Worm (Caenorhabditis elegans) whole organism, L4 larva: ENCODE results near the gene cest-8.

Experiments used
- R02D3.7 ChIP-seq: fragments of 150-350 bp; sonication (generic microtip); optimal IDR thresholded peaks from 3 replicates; lab custom pipeline; 2014; ENCODE audit warnings: missing biosample characterization, missing genetic modification characterization
- T20F7.1 ChIP-seq: fragments of 200-800 bp; sonication (Bioruptor generic); optimal IDR thresholded peaks from 2 replicates; lab custom pipeline; 2018; ENCODE audit warnings: mild to moderate bottlenecking, missing genetic modification characterization, missing compliant biosample characterization
- Y105C5A.15 ChIP-seq: fragments of 200-800 bp; sonication (Bioruptor generic); IDR thresholded peaks from 2 replicates; pipeline ENCODE4 v1.3.6; 2022; ENCODE audit warnings: missing genetic modification characterization, missing compliant biosample characterization
- ZK337.2 ChIP-seq: fragments of 200-800 bp; sonication (Bioruptor generic); IDR thresholded peaks from 2 replicates; pipeline ENCODE4 v1.3.6; 2022; ENCODE audit warnings: missing genetic modification reagents, missing genetic modification characterization, missing compliant biosample characterization
- aha-1 ChIP-seq: fragments of 150-350 bp; peaks from one replicate; lab custom pipeline; 2014; ENCODE audit warnings: missing biosample characterization, missing genetic modification characterization
- aly-2 ChIP-seq: sonication (generic microtip); optimal IDR thresholded peaks from 2 replicates; lab custom pipeline; 2018; ENCODE audit warnings: missing biosample characterization, missing genetic modification characterization
- attf-4 ChIP-seq: sonication (generic microtip); optimal IDR thresholded peaks from 3 replicates; lab custom pipeline; 2017; ENCODE audit warnings: missing biosample characterization, missing genetic modification characterization
- ceh-20 ChIP-seq: fragments of 200-800 bp; sonication (Bioruptor generic); IDR thresholded peaks from 2 replicates; pipeline ENCODE4 v1.3.6; 2022; ENCODE audit warnings: missing genetic modification reagents, missing genetic modification characterization, missing compliant biosample characterization
- ces-1 ChIP-seq: fragments of 150-350 bp; sonication (generic microtip); optimal IDR thresholded peaks from 4 replicates; lab custom pipeline; 2014; ENCODE audit warnings: missing biosample characterization, missing genetic modification reagents, missing genetic modification characterization
- ctbp-1 ChIP-seq: fragments of 200-800 bp; sonication (Bioruptor generic); IDR thresholded peaks from 2 replicates; pipeline ENCODE4 v1.3.6; 2022; ENCODE audit warnings: missing genetic modification reagents, missing genetic modification characterization, missing compliant biosample characterization
- daf-16 ChIP-seq, 3 experiments: sonication (generic microtip); optimal IDR thresholded peaks; 2 replicates each; lab custom pipeline; 2016 to 2017; ENCODE audit warnings: missing genetic modification characterization in 3 of 3, missing genetic modification reagents in 3 of 3, mild to moderate bottlenecking in 2 of 3, missing compliant biosample characterization in 2 of 3, missing biosample characterization in 1 of 3, moderate library complexity in 1 of 3
- daf-19 ChIP-seq: fragments of 200-800 bp; sonication (Bioruptor generic); conservative IDR thresholded peaks from 2 replicates; pipeline ENCODE4 v1.3.6; 2022; ENCODE audit warnings: missing genetic modification characterization, missing compliant biosample characterization
- daf-8 ChIP-seq: fragments of 200-800 bp; sonication (Bioruptor generic); IDR thresholded peaks from 2 replicates; pipeline ENCODE4 v1.3.6; 2022; ENCODE audit warnings: missing genetic modification characterization, missing compliant biosample characterization
- dmd-6 ChIP-seq: fragments of 200-800 bp; sonication (Bioruptor generic); IDR thresholded peaks from 2 replicates; pipeline ENCODE4 v1.3.6; 2022; ENCODE audit warnings: missing genetic modification reagents, missing genetic modification characterization, missing compliant biosample characterization
- dmd-9 ChIP-seq: fragments of 200-800 bp; sonication (Bioruptor generic); IDR thresholded peaks from 2 replicates; pipeline ENCODE4 v1.3.6; 2022; ENCODE audit warnings: missing genetic modification reagents, missing genetic modification characterization, missing compliant biosample characterization
- fkh-10 ChIP-seq: fragments of 150-350 bp; optimal IDR thresholded peaks from 2 replicates; lab custom pipeline; 2014; ENCODE audit warnings: missing biosample characterization, missing genetic modification reagents, missing genetic modification characterization
- gei-8 ChIP-seq: fragments of 200-800 bp; sonication (Bioruptor generic); optimal IDR thresholded peaks from 2 replicates; lab custom pipeline; 2018; ENCODE audit warnings: mild to moderate bottlenecking, missing genetic modification characterization, missing compliant biosample characterization
- hlh-11 ChIP-seq: fragments of 200-800 bp; sonication (Bioruptor generic); optimal IDR thresholded peaks from 2 replicates; lab custom pipeline; 2018; ENCODE audit warnings: mild to moderate bottlenecking, missing genetic modification characterization, missing compliant biosample characterization
- hlh-30 ChIP-seq: sonication (generic microtip); optimal IDR thresholded peaks from 2 replicates; lab custom pipeline; 2017; ENCODE audit warnings: antibody characterized with exemption, mild to moderate bottlenecking, missing genetic modification characterization, missing compliant biosample characterization; ENCODE audit not compliant: insufficient read depth
- hmg-1.1 ChIP-seq: fragments of 200-800 bp; sonication (Bioruptor generic); IDR thresholded peaks from 2 replicates; pipeline ENCODE4 v1.3.6; 2022; ENCODE audit warnings: missing genetic modification reagents, missing genetic modification characterization, missing compliant biosample characterization
- lin-38 ChIP-seq: fragments of 200-800 bp; sonication (Bioruptor generic); IDR thresholded peaks from 2 replicates; pipeline ENCODE4 v1.3.6; 2022; ENCODE audit warnings: missing genetic modification reagents, missing genetic modification characterization, missing compliant biosample characterization
- lin-39 ChIP-seq: fragments of 150-350 bp; optimal IDR thresholded peaks from 2 replicates; lab custom pipeline; 2014; ENCODE audit warnings: missing biosample characterization, missing genetic modification reagents, missing genetic modification characterization
- lir-3 ChIP-seq: sonication (generic microtip); optimal IDR thresholded peaks from 2 replicates; lab custom pipeline; 2016; ENCODE audit warnings: mild to moderate bottlenecking, missing genetic modification characterization, missing compliant biosample characterization
- lsy-2 ChIP-seq, 2 experiments: fragments of 150-350 bp in 1 of 2; sonication (generic microtip) in 1 of 2; optimal IDR thresholded peaks; 2 replicates each; lab custom pipeline; 2014 to 2017; ENCODE audit warnings: missing biosample characterization in 2 of 2, missing genetic modification characterization in 2 of 2
- mdl-1 ChIP-seq, 2 experiments: fragments of 150-350 bp in 1 of 2; sonication (generic microtip) in 1 of 2; optimal IDR thresholded peaks; 2 replicates each; lab custom pipeline; 2014 to 2017; ENCODE audit warnings: missing biosample characterization in 2 of 2, missing genetic modification characterization in 2 of 2
- mdt-29 ChIP-seq: fragments of 200-800 bp; sonication (Bioruptor generic); IDR thresholded peaks from 2 replicates; pipeline ENCODE4 v1.3.6; 2022; ENCODE audit warnings: missing genetic modification reagents, missing genetic modification characterization, missing compliant biosample characterization
- mes-2 ChIP-seq: sonication (generic microtip); optimal IDR thresholded peaks from 2 replicates; lab custom pipeline; 2016; ENCODE audit warnings: missing genotype, mild to moderate bottlenecking, missing genetic modification characterization, missing compliant biosample characterization; ENCODE audit not compliant: poor library complexity, severe bottlenecking
- mxl-3 ChIP-seq: fragments of 200-800 bp; sonication (Bioruptor generic); optimal IDR thresholded peaks from 2 replicates; lab custom pipeline; 2018; ENCODE audit warnings: mild to moderate bottlenecking, missing genetic modification characterization, missing compliant biosample characterization
- nhr-28 ChIP-seq: fragments of 150-350 bp; optimal IDR thresholded peaks from 2 replicates; lab custom pipeline; 2014; ENCODE audit warnings: missing biosample characterization, missing genetic modification characterization
- nhr-42 ChIP-seq: fragments of 200-800 bp; sonication (Bioruptor generic); IDR thresholded peaks from 2 replicates; pipeline ENCODE4 v1.3.6; 2022; ENCODE audit warnings: missing genetic modification characterization, missing compliant biosample characterization
- nhr-48 ChIP-seq: sonication (generic microtip); optimal IDR thresholded peaks from 2 replicates; lab custom pipeline; 2016; ENCODE audit warnings: mild to moderate bottlenecking, missing genetic modification characterization, missing compliant biosample characterization
- pha-4 ChIP-seq, 2 experiments: fragments of 150-350 bp in 1 of 2; fragments of 200-800 bp in 1 of 2; sonication (Bioruptor generic) in 1 of 2; IDR thresholded peaks in 1 of 2; optimal IDR thresholded peaks in 1 of 2; 2 replicates each; pipeline versions ENCODE4 v1.3.6 to Lab custom; 2014 to 2022; ENCODE audit warnings: missing genetic modification characterization in 2 of 2, missing genetic modification reagents in 2 of 2, missing biosample characterization in 1 of 2, missing compliant biosample characterization in 1 of 2
- pqm-1 ChIP-seq: sonication (generic microtip); optimal IDR thresholded peaks from 2 replicates; lab custom pipeline; 2017; ENCODE audit warnings: missing biosample characterization, missing genetic modification characterization
- set-16 ChIP-seq: fragments of 200-800 bp; sonication (Bioruptor generic); IDR thresholded peaks from 2 replicates; pipeline ENCODE4 v1.3.6; 2022; ENCODE audit warnings: missing genetic modification reagents, missing genetic modification characterization, missing compliant biosample characterization
- snpc-1.2 ChIP-seq: fragments of 200-800 bp; sonication (Bioruptor generic); IDR thresholded peaks from 2 replicates; pipeline ENCODE4 v1.3.6; 2022; ENCODE audit warnings: missing genetic modification reagents, missing genetic modification characterization, missing compliant biosample characterization
- spr-1 ChIP-seq: sonication (generic microtip); optimal IDR thresholded peaks from 2 replicates; lab custom pipeline; 2016; ENCODE audit warnings: mild to moderate bottlenecking, missing genetic modification characterization, missing compliant biosample characterization
- tra-1 ChIP-seq: fragments of 200-800 bp; sonication (Bioruptor generic); IDR thresholded peaks from 2 replicates; pipeline ENCODE4 v1.3.6; 2022; ENCODE audit warnings: missing genetic modification reagents, missing genetic modification characterization, missing compliant biosample characterization
- unc-62 ChIP-seq, 3 experiments: fragments of 150-350 bp in 1 of 3; sonication (generic microtip); optimal IDR thresholded peaks in 2 of 3; peaks in 1 of 3; 1 replicate in 1 of 3; 2 replicates in 2 of 3; lab custom pipeline; 2014 to 2017; ENCODE audit warnings: missing biosample characterization in 3 of 3, missing genetic modification characterization in 3 of 3, missing genetic modification reagents in 3 of 3, missing genotype in 1 of 3
- zfp-2 ChIP-seq: sonication (generic microtip); optimal IDR thresholded peaks from 2 replicates; lab custom pipeline; 2016; ENCODE audit warnings: mild to moderate bottlenecking, missing genetic modification characterization, missing compliant biosample characterization
- ztf-7 ChIP-seq: fragments of 150-350 bp; optimal IDR thresholded peaks from 2 replicates; lab custom pipeline; 2014; ENCODE audit warnings: missing biosample characterization, missing genetic modification characterization

The cest-8 gene

ce11 chrX:12175667-12176278 lies 43.7 kb upstream of the cest-8 start:
- TF ChIP-seq gei-8 (GFP tag; lab: Kevin White, UChicago) (no peak), lsy-2 (tag; optimal IDR thresholded peaks at IDR 0.05; lab: Kevin White, UChicago) (no peak), set-16 (no peak), zfp-2 (tag; lab: Kevin White, UChicago) (no peak), lir-3 (tag; lab: Kevin White, UChicago) (no peak), tra-1 (GFP tag; lab: Robert Waterston, UW) (no peak), lin-39 (no peak), daf-16 (GFP tag; optimal IDR thresholded peaks at IDR 0.05; lab: Kevin White, UChicago) (peak in 1 of 2 experiments; percentile 4), daf-16 (tag; optimal IDR thresholded peaks at IDR 0.05; lab: Kevin White, UChicago) (no peak), spr-1 (tag; lab: Kevin White, UChicago) (no peak), aha-1 (tag; lab: Kevin White, UChicago) (peak; percentile 62), fkh-10 (GFP tag; lab: Kevin White, UChicago) (no peak), daf-19 (GFP tag; lab: Robert Waterston, UW) (no peak), ZK337.2 (GFP tag; lab: Robert Waterston, UW) (no peak), mdt-29 (GFP tag; lab: Robert Waterston, UW) (no peak), hlh-11 (tag; lab: Kevin White, UChicago) (peak; percentile 11), daf-8 (GFP tag; lab: Robert Waterston, UW) (no peak), ces-1 (no peak), Y105C5A.15 (GFP tag; lab: Robert Waterston, UW) (no peak), nhr-28 (peak; percentile 21), dmd-6 (GFP tag; lab: Robert Waterston, UW) (peak; percentile 26; the same call in 1 of the 2 replicates), lin-38 (GFP tag; lab: Robert Waterston, UW) (no peak), dmd-9 (no peak), attf-4 (tag; lab: Kevin White, UChicago) (no peak), unc-62 (GFP tag; optimal IDR thresholded peaks at IDR 0.05 in 1 of 2; lab: Kevin White, UChicago) (peak in 1 of 2 experiments; percentile 16), unc-62 (tag; optimal IDR thresholded peaks at IDR 0.05; lab: Kevin White, UChicago) (no peak), snpc-1.2 (GFP tag; lab: Robert Waterston, UW) (no peak), ztf-7 (no peak), pha-4 (GFP tag; IDR thresholded peaks at IDR 0.05; lab: Robert Waterston, UW) (no peak), pha-4 (tag; optimal IDR thresholded peaks at IDR 0.05; lab: Kevin White, UChicago) (no peak), ctbp-1 (GFP tag; lab: Robert Waterston, UW) (no peak), aly-2 (tag; lab: Kevin White, UChicago) (no peak), ceh-20 (GFP tag; lab: Robert Waterston, UW) (peak; percentile 27; the same call in 1 of the 2 replicates)

- peak; percentile 47 for TF ChIP-seq nhr-48 (tag; lab: Kevin White, UChicago)
- no peak for TF ChIP-seq hmg-1.1 (GFP tag; lab: Robert Waterston, UW)
- TF ChIP-seq nhr-42, result no peak
- peak; percentile 34 for TF ChIP-seq mxl-3
- TF ChIP-seq daf-19 (GFP tag; lab: Robert Waterston, UW), result 0 out of 2 replicates have a peak, but pooled peaks have one; percentile 42
- TF ChIP-seq hlh-30 (tag; lab: Kevin White, UChicago), result peak; percentile 65
- peak in 1 of 2 experiments; percentile 5 for TF ChIP-seq mdl-1 (tag; optimal IDR thresholded peaks at IDR 0.05; lab: Kevin White, UChicago)
- TF ChIP-seq pqm-1 (tag; lab: Kevin White, UChicago), result no peak
- TF ChIP-seq R02D3.7 (tag; lab: Kevin White, UChicago), result no peak
- peak; percentile 67 for TF ChIP-seq hlh-11 (tag; lab: Kevin White, UChicago)
- no peak for TF ChIP-seq mes-2
- peak; percentile 40 for TF ChIP-seq nhr-28
- TF ChIP-seq T20F7.1, result no peak
These were observed 43.1 kb upstream of the cest-8 start for ce11 chrX:12176394-12176793.
